Worm (Caenorhabditis elegans) whole organism, late embryonic: Measurements from ENCODE around the gene Y43C5B.3.
A peak's percentile ranks its signal among the peaks of the same experiment; 100 is the strongest.

Source experiments
- C38D4.7 ChIP-seq: fragments of 200-800 bp; sonication (Bioruptor generic); optimal IDR thresholded peaks from 2 replicates; lab custom pipeline; 2018; ENCODE audit warnings: mild to moderate bottlenecking, missing genetic modification characterization, moderate library complexity, missing compliant biosample characterization
- K02D7.2 ChIP-seq: sonication (generic microtip); optimal IDR thresholded peaks from 2 replicates; lab custom pipeline; 2017; ENCODE audit warnings: mild to moderate bottlenecking, missing genetic modification characterization, missing compliant biosample characterization
- K09A11.1 ChIP-seq: sonication (generic microtip); optimal IDR thresholded peaks from 2 replicates; lab custom pipeline; 2017; ENCODE audit warnings: antibody characterized with exemption, mild to moderate bottlenecking, missing genetic modification characterization, missing compliant biosample characterization; ENCODE audit not compliant: insufficient read depth
- T23F11.4 ChIP-seq: fragments of 200-800 bp; sonication (Bioruptor generic); optimal IDR thresholded peaks from 2 replicates; lab custom pipeline; 2018; ENCODE audit warnings: mild to moderate bottlenecking, missing genetic modification characterization, missing compliant biosample characterization
- Y22D7AL.16 ChIP-seq: sonication (generic microtip); optimal IDR thresholded peaks from 2 replicates; lab custom pipeline; 2016; ENCODE audit warnings: missing genetic modification characterization, missing compliant biosample characterization
- ahr-1 ChIP-seq: sonication (generic microtip); optimal IDR thresholded peaks from 2 replicates; lab custom pipeline; 2016; ENCODE audit warnings: missing genetic modification characterization, missing compliant biosample characterization
- ceh-18 ChIP-seq: sonication (generic microtip); optimal IDR thresholded peaks from 2 replicates; lab custom pipeline; 2016; ENCODE audit warnings: missing genetic modification characterization, missing compliant biosample characterization
- ceh-19 ChIP-seq: fragments of 200-800 bp; sonication (Bioruptor generic); optimal IDR thresholded peaks from 2 replicates; lab custom pipeline; 2018; ENCODE audit warnings: mild to moderate bottlenecking, missing genetic modification characterization, missing compliant biosample characterization
- ceh-2 ChIP-seq: sonication (generic microtip); optimal IDR thresholded peaks from 2 replicates; lab custom pipeline; 2016; ENCODE audit warnings: missing genotype, missing genetic modification characterization, missing compliant biosample characterization
- ceh-31 ChIP-seq: sonication (generic microtip); optimal IDR thresholded peaks from 2 replicates; lab custom pipeline; 2016; ENCODE audit warnings: missing genetic modification characterization, missing compliant biosample characterization
- ceh-34 ChIP-seq: sonication (generic microtip); optimal IDR thresholded peaks from 2 replicates; lab custom pipeline; 2016; ENCODE audit warnings: mild to moderate bottlenecking, missing genetic modification characterization, missing compliant biosample characterization
- ceh-48 ChIP-seq: sonication (generic microtip); optimal IDR thresholded peaks from 2 replicates; lab custom pipeline; 2016; ENCODE audit warnings: missing genetic modification characterization, inconsistent platforms, missing compliant biosample characterization
- ceh-6 ChIP-seq: fragments of 200-800 bp; sonication (Bioruptor generic); optimal IDR thresholded peaks from 2 replicates; lab custom pipeline; 2018; ENCODE audit warnings: mild to moderate bottlenecking, missing genetic modification characterization, missing compliant biosample characterization
- dve-1 ChIP-seq: sonication (generic microtip); optimal IDR thresholded peaks from 2 replicates; lab custom pipeline; 2017; ENCODE audit warnings: antibody characterized with exemption, mild to moderate bottlenecking, missing genetic modification characterization, missing compliant biosample characterization
- elt-2 ChIP-seq: sonication (generic microtip); optimal IDR thresholded peaks from 2 replicates; lab custom pipeline; 2016; ENCODE audit warnings: missing genetic modification reagents, missing genetic modification characterization, missing compliant biosample characterization
- elt-4 ChIP-seq: sonication (generic microtip); optimal IDR thresholded peaks from 2 replicates; lab custom pipeline; 2016; ENCODE audit warnings: missing genetic modification characterization, missing compliant biosample characterization
- ets-4 ChIP-seq: sonication (generic microtip); optimal IDR thresholded peaks from 2 replicates; lab custom pipeline; 2016; ENCODE audit warnings: missing genetic modification characterization, missing compliant biosample characterization
- fax-1 ChIP-seq: sonication (generic microtip); optimal IDR thresholded peaks from 2 replicates; lab custom pipeline; 2016; ENCODE audit warnings: missing genotype, missing genetic modification characterization, missing compliant biosample characterization
- fkh-6 ChIP-seq: sonication (generic microtip); optimal IDR thresholded peaks from 2 replicates; lab custom pipeline; 2016; ENCODE audit warnings: missing genetic modification characterization, missing compliant biosample characterization
- hlh-13 ChIP-seq: fragments of 200-800 bp; sonication (Bioruptor generic); optimal IDR thresholded peaks from 2 replicates; lab custom pipeline; 2018; ENCODE audit warnings: mild to moderate bottlenecking, missing genetic modification characterization, missing compliant biosample characterization
- hlh-15 ChIP-seq: sonication (generic microtip); optimal IDR thresholded peaks from 2 replicates; lab custom pipeline; 2016; ENCODE audit warnings: missing genetic modification characterization, missing compliant biosample characterization
- hlh-30 ChIP-seq: sonication (generic microtip); optimal IDR thresholded peaks from 2 replicates; lab custom pipeline; 2017; ENCODE audit warnings: antibody characterized with exemption, missing genetic modification characterization, missing compliant biosample characterization; ENCODE audit not compliant: insufficient read depth
- hlh-6 ChIP-seq: sonication (generic microtip); optimal IDR thresholded peaks from 2 replicates; lab custom pipeline; 2016; ENCODE audit warnings: missing genotype, missing genetic modification characterization, missing compliant biosample characterization
- lin-11 ChIP-seq: fragments of 200-800 bp; sonication (Bioruptor generic); optimal IDR thresholded peaks from 2 replicates; lab custom pipeline; 2018; ENCODE audit warnings: mild to moderate bottlenecking, missing genetic modification characterization, missing compliant biosample characterization
- madf-2 ChIP-seq: sonication (generic microtip); optimal IDR thresholded peaks from 2 replicates; lab custom pipeline; 2017; ENCODE audit warnings: missing genetic modification characterization, missing compliant biosample characterization
- mec-3 ChIP-seq: sonication (generic microtip); optimal IDR thresholded peaks from 2 replicates; lab custom pipeline; 2016; ENCODE audit warnings: borderline replicate concordance, missing genetic modification characterization, missing compliant biosample characterization
- nfya-1 ChIP-seq: sonication (generic microtip); optimal IDR thresholded peaks from 2 replicates; lab custom pipeline; 2017; ENCODE audit warnings: missing genetic modification characterization, mild to moderate bottlenecking, missing compliant biosample characterization, antibody characterized with exemption, moderate library complexity
- pag-3 ChIP-seq: sonication (generic microtip); optimal IDR thresholded peaks from 2 replicates; lab custom pipeline; 2016; ENCODE audit warnings: missing compliant biosample characterization, missing genetic modification characterization, borderline replicate concordance
- pax-1 ChIP-seq: fragments of 150-350 bp; optimal IDR thresholded peaks from 2 replicates; lab custom pipeline; 2014; ENCODE audit warnings: missing biosample characterization, missing genetic modification characterization
- pqm-1 ChIP-seq: sonication (generic microtip); optimal IDR thresholded peaks from 2 replicates; lab custom pipeline; 2016; ENCODE audit warnings: missing genetic modification characterization, missing compliant biosample characterization
- pros-1 ChIP-seq: fragments of 150-350 bp; optimal IDR thresholded peaks from 2 replicates; lab custom pipeline; 2014; ENCODE audit warnings: missing biosample characterization, missing genetic modification reagents, missing genetic modification characterization
- ref-2 ChIP-seq: sonication (generic microtip); optimal IDR thresholded peaks from 2 replicates; lab custom pipeline; 2016; ENCODE audit warnings: missing genetic modification characterization, missing compliant biosample characterization
- rnt-1 ChIP-seq: sonication (generic microtip); optimal IDR thresholded peaks from 2 replicates; lab custom pipeline; 2016; ENCODE audit warnings: missing genetic modification characterization, missing compliant biosample characterization
- sdc-2 ChIP-seq: sonication (generic microtip); optimal IDR thresholded peaks from 2 replicates; lab custom pipeline; 2016; ENCODE audit warnings: missing genotype, missing genetic modification characterization, missing compliant biosample characterization
- sox-4 ChIP-seq: sonication (generic microtip); optimal IDR thresholded peaks from 2 replicates; lab custom pipeline; 2017; ENCODE audit warnings: mild to moderate bottlenecking, missing genetic modification characterization, inconsistent platforms, missing compliant biosample characterization
- syd-9 ChIP-seq: sonication (generic microtip); optimal IDR thresholded peaks from 2 replicates; lab custom pipeline; 2016; ENCODE audit warnings: mild to moderate bottlenecking, missing genetic modification characterization, moderate library complexity, missing compliant biosample characterization
- tbx-2 ChIP-seq: sonication (generic microtip); optimal IDR thresholded peaks from 2 replicates; lab custom pipeline; 2016; ENCODE audit warnings: missing genetic modification characterization, missing compliant biosample characterization
- tbx-7 ChIP-seq: sonication (generic microtip); optimal IDR thresholded peaks from 2 replicates; lab custom pipeline; 2016; ENCODE audit warnings: missing genotype, missing genetic modification characterization, missing compliant biosample characterization
- unc-42 ChIP-seq: sonication (generic microtip); optimal IDR thresholded peaks from 2 replicates; lab custom pipeline; 2016; ENCODE audit warnings: missing genotype, missing genetic modification characterization, missing compliant biosample characterization
- unc-55 ChIP-seq: sonication (generic microtip); optimal IDR thresholded peaks from 2 replicates; lab custom pipeline; 2017; ENCODE audit warnings: missing biosample characterization, missing genetic modification reagents, missing genetic modification characterization
- unc-86 ChIP-seq: sonication (generic microtip); optimal IDR thresholded peaks from 2 replicates; lab custom pipeline; 2016; ENCODE audit warnings: missing genetic modification characterization, missing compliant biosample characterization
- zip-5 ChIP-seq: sonication (generic microtip); optimal IDR thresholded peaks from 2 replicates; lab custom pipeline; 2016; ENCODE audit warnings: missing genetic modification characterization, missing compliant biosample characterization
- ztf-16 ChIP-seq: sonication (generic microtip); optimal IDR thresholded peaks from 2 replicates; lab custom pipeline; 2017; ENCODE audit warnings: missing genetic modification characterization, missing compliant biosample characterization

The Y43C5B.3 gene

ce11 chrIV:10380626-10381025 is 30.2 kb downstream of the Y43C5B.3 start:
- TF ChIP-seq dve-1 (no peak), sox-4 (tag; lab: Kevin White, UChicago) (no peak), mec-3 (tag; lab: Kevin White, UChicago) (no peak), ceh-48 (peak; percentile 93), hlh-6 (tag; lab: Kevin White, UChicago) (no peak), elt-4 (tag; lab: Kevin White, UChicago) (no peak), lin-11 (tag; lab: Kevin White, UChicago) (no peak), nfya-1 (tag; lab: Kevin White, UChicago) (peak; percentile 48), pax-1 (tag; lab: Kevin White, UChicago) (no peak), unc-55 (GFP tag; lab: Kevin White, UChicago) (peak; percentile 49), fkh-6 (tag; lab: Kevin White, UChicago) (no peak), ceh-31 (tag; lab: Kevin White, UChicago) (peak; percentile 57), fax-1 (tag; lab: Kevin White, UChicago) (no peak), ref-2 (tag; lab: Kevin White, UChicago) (peak; percentile 39), hlh-30 (tag; lab: Kevin White, UChicago) (peak; percentile 98), ceh-6 (GFP tag; lab: Kevin White, UChicago) (no peak), rnt-1 (peak; percentile 71), ceh-2 (tag; lab: Kevin White, UChicago) (peak; percentile 2), elt-2 (tag; lab: Kevin White, UChicago) (peak; percentile 7), sdc-2 (tag; lab: Kevin White, UChicago) (no peak), ceh-18 (tag; lab: Kevin White, UChicago) (no peak), ceh-34 (peak; percentile 80), zip-5 (no peak), tbx-7 (no peak), unc-42 (tag; lab: Kevin White, UChicago) (peak; percentile 41), tbx-2 (peak; percentile 24), Y22D7AL.16 (tag; lab: Kevin White, UChicago) (no peak), ets-4 (tag; lab: Kevin White, UChicago) (peak; percentile 4)
- TF ChIP-seq, all 69 proteins: peak for 13

ce11 chrIV:10381035-10381434 is 30.6 kb downstream of the Y43C5B.3 start:
- TF ChIP-seq ceh-19 (GFP tag; lab: Kevin White, UChicago) (no peak), hlh-15 (tag; lab: Kevin White, UChicago) (no peak), T23F11.4 (GFP tag; lab: Kevin White, UChicago) (no peak), syd-9 (tag; lab: Kevin White, UChicago) (no peak), madf-2 (tag; lab: Kevin White, UChicago) (no peak), ahr-1 (tag; lab: Kevin White, UChicago) (no peak), K02D7.2 (tag; lab: Kevin White, UChicago) (no peak), hlh-13 (GFP tag; lab: Kevin White, UChicago) (no peak)
- TF ChIP-seq, all 69 proteins: peak for 0

ce11 chrIV:10382894-10383293 is 32.5 kb downstream of the Y43C5B.3 start:
- TF ChIP-seq ztf-16 (no peak), tbx-2 (no peak), unc-86 (tag; lab: Kevin White, UChicago) (no peak), ceh-48 (no peak), sdc-2 (tag; lab: Kevin White, UChicago) (no peak), C38D4.7 (no peak), ref-2 (tag; lab: Kevin White, UChicago) (no peak), ceh-6 (GFP tag; lab: Kevin White, UChicago) (no peak), pros-1 (tag; lab: Kevin White, UChicago) (no peak), pqm-1 (tag; lab: Kevin White, UChicago) (no peak), K09A11.1 (no peak), ets-4 (tag; lab: Kevin White, UChicago) (no peak), dve-1 (no peak), pag-3 (tag; lab: Kevin White, UChicago) (no peak)
- TF ChIP-seq, all 69 proteins: peak for 0
